Worm (Caenorhabditis elegans): Measurements from ENCODE around the gene Y71H2B.4.

DNA sequence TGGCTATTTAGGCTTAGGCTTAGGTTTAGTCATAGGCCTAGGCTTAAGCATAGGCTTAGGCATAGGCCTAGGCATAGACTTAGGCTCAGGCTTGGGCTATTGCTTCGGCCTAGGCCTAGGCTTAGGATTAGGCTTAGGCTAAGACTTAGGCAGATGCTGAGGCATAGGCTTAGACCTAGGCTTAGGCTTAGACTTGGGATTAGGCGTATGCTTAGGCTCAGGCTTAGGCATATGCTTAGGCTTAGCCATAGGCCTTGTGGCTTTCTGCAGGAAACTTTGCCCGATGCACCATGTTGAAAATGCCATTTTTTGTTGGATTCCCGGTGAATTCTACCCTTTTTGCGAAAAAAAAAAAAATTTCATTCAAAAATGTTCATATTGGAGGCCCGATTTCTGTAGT lies 40.8 kb upstream of the Y71H2B.4 start:
- TF ChIP-seq ama-1 (optimal IDR thresholded peaks at IDR 0.05) (no peak), ceh-16 (tag; optimal IDR thresholded peaks at IDR 0.05) (no peak)
